Worm (Caenorhabditis elegans) whole organism, late embryonic: ENCODE measurements around the gene bbs-4.

Experiments
- C08G9.2 ChIP-seq: sonication (generic microtip); optimal IDR thresholded peaks from 2 replicates; lab custom pipeline; 2016; ENCODE audit warnings: mild to moderate bottlenecking, missing genetic modification characterization, moderate library complexity, missing compliant biosample characterization
- C38D4.7 ChIP-seq: fragments of 200-800 bp; sonication (Bioruptor generic); optimal IDR thresholded peaks from 2 replicates; lab custom pipeline; 2018; ENCODE audit warnings: mild to moderate bottlenecking, missing genetic modification characterization, moderate library complexity, missing compliant biosample characterization
- K09A11.1 ChIP-seq: sonication (generic microtip); optimal IDR thresholded peaks from 2 replicates; lab custom pipeline; 2017; ENCODE audit warnings: antibody characterized with exemption, mild to moderate bottlenecking, missing genetic modification characterization, missing compliant biosample characterization; ENCODE audit not compliant: insufficient read depth
- ahr-1 ChIP-seq: sonication (generic microtip); optimal IDR thresholded peaks from 2 replicates; lab custom pipeline; 2016; ENCODE audit warnings: missing genetic modification characterization, missing compliant biosample characterization
- ceh-14 ChIP-seq: sonication (generic microtip); optimal IDR thresholded peaks from 2 replicates; lab custom pipeline; 2016; ENCODE audit warnings: missing genotype, missing genetic modification characterization, missing compliant biosample characterization
- ceh-18 ChIP-seq: sonication (generic microtip); optimal IDR thresholded peaks from 2 replicates; lab custom pipeline; 2016; ENCODE audit warnings: missing genetic modification characterization, missing compliant biosample characterization
- ceh-19 ChIP-seq: fragments of 200-800 bp; sonication (Bioruptor generic); optimal IDR thresholded peaks from 2 replicates; lab custom pipeline; 2018; ENCODE audit warnings: mild to moderate bottlenecking, missing genetic modification characterization, missing compliant biosample characterization
- ceh-2 ChIP-seq: sonication (generic microtip); optimal IDR thresholded peaks from 2 replicates; lab custom pipeline; 2016; ENCODE audit warnings: missing genotype, missing genetic modification characterization, missing compliant biosample characterization
- ceh-22 ChIP-seq: sonication (generic microtip); optimal IDR thresholded peaks from 2 replicates; lab custom pipeline; 2017; ENCODE audit warnings: missing biosample characterization, missing genetic modification characterization
- ceh-24 ChIP-seq: sonication (generic microtip); optimal IDR thresholded peaks from 2 replicates; lab custom pipeline; 2016; ENCODE audit warnings: mild to moderate bottlenecking, missing genetic modification characterization, missing compliant biosample characterization
- ceh-31 ChIP-seq: sonication (generic microtip); optimal IDR thresholded peaks from 2 replicates; lab custom pipeline; 2016; ENCODE audit warnings: missing genetic modification characterization, missing compliant biosample characterization
- ceh-34 ChIP-seq: sonication (generic microtip); optimal IDR thresholded peaks from 2 replicates; lab custom pipeline; 2016; ENCODE audit warnings: mild to moderate bottlenecking, missing genetic modification characterization, missing compliant biosample characterization
- elt-2 ChIP-seq: sonication (generic microtip); optimal IDR thresholded peaks from 2 replicates; lab custom pipeline; 2016; ENCODE audit warnings: missing genetic modification reagents, missing genetic modification characterization, missing compliant biosample characterization
- ets-4 ChIP-seq: sonication (generic microtip); optimal IDR thresholded peaks from 2 replicates; lab custom pipeline; 2016; ENCODE audit warnings: missing genetic modification characterization, missing compliant biosample characterization
- fax-1 ChIP-seq: sonication (generic microtip); optimal IDR thresholded peaks from 2 replicates; lab custom pipeline; 2016; ENCODE audit warnings: missing genotype, missing genetic modification characterization, missing compliant biosample characterization
- fkh-6 ChIP-seq: sonication (generic microtip); optimal IDR thresholded peaks from 2 replicates; lab custom pipeline; 2016; ENCODE audit warnings: missing genetic modification characterization, missing compliant biosample characterization
- gmeb-2 ChIP-seq: sonication (generic microtip); optimal IDR thresholded peaks from 2 replicates; lab custom pipeline; 2016; ENCODE audit warnings: missing genetic modification characterization, inconsistent platforms, missing compliant biosample characterization
- madf-2 ChIP-seq: sonication (generic microtip); optimal IDR thresholded peaks from 2 replicates; lab custom pipeline; 2017; ENCODE audit warnings: missing genetic modification characterization, missing compliant biosample characterization
- mec-3 ChIP-seq: sonication (generic microtip); optimal IDR thresholded peaks from 2 replicates; lab custom pipeline; 2016; ENCODE audit warnings: borderline replicate concordance, missing genetic modification characterization, missing compliant biosample characterization
- nhr-232 ChIP-seq: sonication (generic microtip); optimal IDR thresholded peaks from 2 replicates; lab custom pipeline; 2016; ENCODE audit warnings: missing genetic modification characterization, missing compliant biosample characterization
- npax-4 ChIP-seq: sonication (generic microtip); optimal IDR thresholded peaks from 2 replicates; lab custom pipeline; 2016; ENCODE audit warnings: missing genetic modification characterization, missing compliant biosample characterization
- odd-2 ChIP-seq: sonication (generic microtip); optimal IDR thresholded peaks from 2 replicates; lab custom pipeline; 2017; ENCODE audit warnings: antibody characterized with exemption, mild to moderate bottlenecking, missing genetic modification characterization, missing compliant biosample characterization
- pag-3 ChIP-seq: sonication (generic microtip); optimal IDR thresholded peaks from 2 replicates; lab custom pipeline; 2016; ENCODE audit warnings: missing compliant biosample characterization, missing genetic modification characterization, borderline replicate concordance
- pha-2 ChIP-seq: sonication (generic microtip); optimal IDR thresholded peaks from 2 replicates; lab custom pipeline; 2017; ENCODE audit warnings: mild to moderate bottlenecking, missing genetic modification characterization, missing compliant biosample characterization
- pros-1 ChIP-seq: fragments of 150-350 bp; optimal IDR thresholded peaks from 2 replicates; lab custom pipeline; 2014; ENCODE audit warnings: missing biosample characterization, missing genetic modification reagents, missing genetic modification characterization
- ref-2 ChIP-seq: sonication (generic microtip); optimal IDR thresholded peaks from 2 replicates; lab custom pipeline; 2016; ENCODE audit warnings: missing genetic modification characterization, missing compliant biosample characterization
- rnt-1 ChIP-seq: sonication (generic microtip); optimal IDR thresholded peaks from 2 replicates; lab custom pipeline; 2016; ENCODE audit warnings: missing genetic modification characterization, missing compliant biosample characterization
- sox-4 ChIP-seq: sonication (generic microtip); optimal IDR thresholded peaks from 2 replicates; lab custom pipeline; 2017; ENCODE audit warnings: mild to moderate bottlenecking, missing genetic modification characterization, inconsistent platforms, missing compliant biosample characterization
- unc-42 ChIP-seq: sonication (generic microtip); optimal IDR thresholded peaks from 2 replicates; lab custom pipeline; 2016; ENCODE audit warnings: missing genotype, missing genetic modification characterization, missing compliant biosample characterization
- unc-55 ChIP-seq: sonication (generic microtip); optimal IDR thresholded peaks from 2 replicates; lab custom pipeline; 2017; ENCODE audit warnings: missing biosample characterization, missing genetic modification reagents, missing genetic modification characterization
- unc-86 ChIP-seq: sonication (generic microtip); optimal IDR thresholded peaks from 2 replicates; lab custom pipeline; 2016; ENCODE audit warnings: missing genetic modification characterization, missing compliant biosample characterization
- zip-5 ChIP-seq: sonication (generic microtip); optimal IDR thresholded peaks from 2 replicates; lab custom pipeline; 2016; ENCODE audit warnings: missing genetic modification characterization, missing compliant biosample characterization
- ztf-16 ChIP-seq: sonication (generic microtip); optimal IDR thresholded peaks from 2 replicates; lab custom pipeline; 2017; ENCODE audit warnings: missing genetic modification characterization, missing compliant biosample characterization

The bbs-4 gene

DNA sequence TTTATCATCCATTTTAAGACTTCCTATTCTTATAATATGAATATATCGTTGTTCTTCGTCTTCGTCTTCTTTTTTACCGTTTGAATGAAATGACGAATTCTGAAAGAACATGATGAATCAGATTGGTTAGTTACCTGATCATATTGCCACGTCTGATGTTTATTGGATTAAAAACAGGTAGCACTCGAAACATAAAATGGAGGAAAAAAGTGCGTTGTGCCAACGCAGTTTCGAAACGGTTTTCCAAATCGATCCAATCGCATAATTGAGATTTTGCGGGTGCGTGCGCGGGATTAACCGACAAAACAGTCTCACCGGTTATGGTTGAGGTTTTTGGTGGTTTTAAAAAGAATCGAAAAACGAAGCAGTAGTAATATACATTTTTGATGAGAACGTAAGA, 16.4 kb downstream of the bbs-4 start, which contains the start of gene rom-2:
rom-2 (minus strand) TSS at position 101 of the 400 bp plus-strand sequence.
- TF ChIP-seq ref-2 (tag; lab: Kevin White, UChicago) (no peak), fkh-6 (no peak), rnt-1 (tag; lab: Kevin White, UChicago) (no peak), pros-1 (tag; lab: Kevin White, UChicago) (no peak), ceh-2 (tag; lab: Kevin White, UChicago) (no peak), ceh-31 (no peak), ceh-18 (tag; lab: Kevin White, UChicago) (no peak), K09A11.1 (tag; lab: Kevin White, UChicago) (no peak), pag-3 (no peak), ahr-1 (tag; lab: Kevin White, UChicago) (no peak), zip-5 (tag; lab: Kevin White, UChicago) (no peak), C38D4.7 (GFP tag; lab: Kevin White, UChicago) (no peak), elt-2 (tag; lab: Kevin White, UChicago) (no peak), ceh-22 (no peak)

DNA sequence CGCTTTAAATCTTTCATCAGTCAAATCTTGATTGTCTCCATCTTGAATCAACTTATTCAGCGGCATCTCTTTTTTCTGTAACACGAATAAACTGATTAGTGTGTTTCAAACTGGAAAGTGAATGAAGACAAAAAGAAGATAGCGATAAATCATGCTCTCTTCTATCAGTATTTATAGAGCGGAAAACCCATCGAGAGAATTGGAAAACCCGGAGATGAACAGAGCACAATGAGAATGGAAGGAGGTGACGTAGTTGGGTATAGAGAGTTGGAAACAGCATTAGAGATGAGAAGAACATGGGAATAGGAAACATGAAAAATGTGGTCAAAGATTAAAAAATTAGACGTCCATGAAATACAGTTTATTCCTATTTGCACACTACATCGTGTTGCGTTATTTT, 19.9 kb downstream of the bbs-4 start, which contains the start of gene acox-1.5:
acox-1.5 (minus strand) TSS at position 75 of the 400 bp plus-strand sequence.
- TF ChIP-seq odd-2 (tag; lab: Kevin White, UChicago) (no peak), ceh-19 (GFP tag; lab: Kevin White, UChicago) (no peak), npax-4 (tag; lab: Kevin White, UChicago) (no peak), nhr-232 (no peak), elt-2 (tag; lab: Kevin White, UChicago) (no peak), sox-4 (no peak), gmeb-2 (no peak), pros-1 (tag; lab: Kevin White, UChicago) (no peak), unc-55 (no peak), madf-2 (tag; lab: Kevin White, UChicago) (no peak), fax-1 (tag; lab: Kevin White, UChicago) (no peak), pha-2 (tag; lab: Kevin White, UChicago) (no peak), unc-86 (tag; lab: Kevin White, UChicago) (no peak), C08G9.2 (no peak)

DNA sequence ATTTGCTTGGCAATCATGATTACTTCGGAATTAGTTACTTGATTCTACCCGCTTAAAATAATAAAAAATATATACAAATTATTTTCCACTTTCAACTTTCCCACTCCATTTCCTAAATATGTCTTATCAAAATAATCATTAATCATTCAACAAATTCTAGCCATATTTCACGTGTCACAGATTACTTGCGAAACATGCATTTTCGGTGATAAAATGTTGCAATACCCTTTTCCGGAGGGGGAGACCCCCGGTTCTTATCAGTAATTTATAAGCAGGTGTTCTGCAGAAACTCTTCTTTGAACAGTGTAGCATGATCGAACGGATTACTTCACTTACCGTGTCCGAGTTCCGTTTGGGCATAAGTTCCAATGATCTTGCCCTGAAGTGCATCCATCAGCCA, 21.8 kb downstream of the bbs-4 start:
- TF ChIP-seq ztf-16 (no peak), mec-3 (tag; lab: Kevin White, UChicago) (no peak), elt-2 (tag; lab: Kevin White, UChicago) (peak; percentile 90), ets-4 (tag; lab: Kevin White, UChicago) (no peak), C08G9.2 (no peak)

DNA sequence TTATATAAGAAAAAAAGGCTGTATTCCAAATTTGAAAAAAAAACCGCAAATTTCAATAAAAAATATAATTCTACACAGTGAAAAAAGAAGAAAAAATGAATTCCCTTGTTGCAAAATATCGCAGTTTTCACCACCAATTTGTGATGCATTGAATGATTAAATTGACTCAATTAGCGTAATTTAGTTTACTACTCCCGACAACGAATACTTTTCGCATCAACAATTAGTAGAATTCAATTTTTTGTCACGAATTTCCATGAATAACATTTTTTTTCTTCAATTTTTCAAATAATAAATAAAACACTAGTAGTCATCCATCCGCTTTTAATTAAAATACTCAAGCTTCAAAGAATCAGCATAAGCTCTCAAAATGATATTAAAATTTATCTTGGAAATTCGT, 26.7 kb downstream of the bbs-4 start:
- no peak for TF ChIP-seq mec-3 (tag; lab: Kevin White, UChicago)
- TF ChIP-seq K09A11.1 (tag; lab: Kevin White, UChicago), result no peak
- TF ChIP-seq ceh-34, result no peak
- peak; percentile 91 for TF ChIP-seq unc-42 (tag; lab: Kevin White, UChicago)
- TF ChIP-seq, all 69 proteins: peak for 1

DNA sequence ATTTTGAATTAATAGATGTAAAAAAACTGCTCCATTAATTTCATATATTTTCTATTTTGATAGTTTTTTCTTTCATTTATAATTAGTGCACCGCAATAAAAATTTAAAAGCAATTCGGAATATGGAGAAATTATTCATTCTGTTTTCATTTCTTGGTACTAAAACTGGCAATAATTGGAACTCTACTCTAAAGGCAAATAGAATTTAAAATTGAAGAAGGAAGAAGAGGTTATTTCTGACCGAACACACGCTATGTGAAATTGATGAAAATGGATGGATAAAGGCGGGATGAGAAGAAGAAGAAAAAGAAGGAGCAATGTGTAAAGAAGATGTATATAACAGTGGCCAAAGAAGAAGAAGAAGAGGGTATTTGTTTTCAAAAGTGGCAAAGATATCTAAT, 28.8 kb downstream of the bbs-4 start:
- TF ChIP-seq fax-1 (tag; lab: Kevin White, UChicago) (no peak), odd-2 (tag; lab: Kevin White, UChicago) (no peak), ceh-14 (tag; lab: Kevin White, UChicago) (peak; percentile 13), ceh-18 (tag; lab: Kevin White, UChicago) (no peak), nhr-232 (no peak), ceh-34 (no peak), unc-42 (tag; lab: Kevin White, UChicago) (peak; percentile 57), ets-4 (tag; lab: Kevin White, UChicago) (no peak), ceh-24 (no peak), ahr-1 (tag; lab: Kevin White, UChicago) (no peak)
- TF ChIP-seq, all 69 proteins: peak for 2
